Worm (Caenorhabditis elegans) whole organism, L4/young adult: ENCODE results near the gene plep-1.

ENCODE experiments used
- W03F9.2 ChIP-seq: fragments of 150-350 bp; optimal IDR thresholded peaks from 2 replicates; lab custom pipeline; 2014; ENCODE audit warnings: missing biosample characterization, missing genetic modification characterization
- dao-5 ChIP-seq: sonication (generic microtip); optimal IDR thresholded peaks from 2 replicates; lab custom pipeline; 2016; ENCODE audit warnings: missing genotype, missing genetic modification characterization, moderate library complexity, missing compliant biosample characterization
- him-1 ChIP-seq: sonication (generic microtip); optimal IDR thresholded peaks from 2 replicates; lab custom pipeline; 2016; ENCODE audit warnings: missing genotype, missing genetic modification reagents, missing genetic modification characterization, missing compliant biosample characterization

plep-1 gene

ce11 chrII:4286921-4287320 lies 25.1 kb downstream of the plep-1 start:
- TF ChIP-seq W03F9.2 (tag; lab: Kevin White, UChicago), result no peak
- no peak for TF ChIP-seq dao-5 (tag; lab: Kevin White, UChicago)
- no peak for TF ChIP-seq him-1

DNA sequence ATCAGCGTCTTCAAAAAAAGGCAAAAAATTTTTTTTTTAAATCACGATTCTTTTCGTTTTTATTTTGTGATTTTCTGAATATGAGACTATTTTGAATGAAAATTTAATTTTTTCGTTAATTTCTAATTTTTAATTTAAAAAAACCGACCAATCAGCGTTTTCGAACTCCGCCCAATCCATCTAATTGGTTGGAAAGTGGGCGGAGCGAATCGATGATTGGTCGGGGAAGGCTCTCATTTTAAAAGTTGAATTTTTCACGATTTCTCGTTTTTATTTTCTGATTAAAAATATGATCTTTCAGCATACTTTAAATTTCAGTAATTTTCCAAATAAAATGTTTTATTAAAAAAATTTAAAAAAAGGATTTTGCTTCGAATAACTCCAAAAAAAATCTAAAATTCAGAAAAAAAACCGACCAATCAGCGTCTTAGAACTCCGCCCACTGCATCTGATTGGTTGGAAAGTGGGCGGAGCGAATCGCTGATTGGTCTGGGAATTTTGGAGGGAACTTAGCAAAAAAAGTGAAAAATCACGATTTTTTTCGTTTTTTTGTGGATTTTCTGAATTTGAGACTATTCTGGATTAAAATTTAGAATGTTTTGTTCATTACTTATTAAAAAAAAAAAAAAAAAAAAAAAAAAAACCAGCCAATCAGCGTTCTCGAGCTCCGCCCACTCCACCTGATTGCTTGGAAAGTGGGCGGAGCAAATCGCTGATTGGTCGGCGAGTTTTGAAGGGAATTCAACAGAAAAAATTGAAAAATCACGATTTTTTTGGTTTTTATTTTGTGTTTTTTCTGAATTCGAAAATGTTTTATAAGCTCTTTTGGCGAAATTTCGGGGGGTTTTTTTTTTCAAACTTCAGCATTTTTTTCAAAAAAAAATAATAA lies 27.5 kb downstream of the plep-1 start:
- no peak for TF ChIP-seq dao-5 (tag; lab: Kevin White, UChicago)
- no peak for TF ChIP-seq W03F9.2 (tag; lab: Kevin White, UChicago)
- TF ChIP-seq him-1, result no peak

ce11 chrII:4281743-4282142 lies 30.3 kb downstream of the plep-1 start, which contains the start of gene C01F1.5:
Gene C01F1.5, minus strand, starts transcription at chrII:4281845.
- TF ChIP-seq him-1, result no peak
- TF ChIP-seq W03F9.2 (tag; lab: Kevin White, UChicago), result no peak
- TF ChIP-seq dao-5 (tag; lab: Kevin White, UChicago), result no peak

DNA sequence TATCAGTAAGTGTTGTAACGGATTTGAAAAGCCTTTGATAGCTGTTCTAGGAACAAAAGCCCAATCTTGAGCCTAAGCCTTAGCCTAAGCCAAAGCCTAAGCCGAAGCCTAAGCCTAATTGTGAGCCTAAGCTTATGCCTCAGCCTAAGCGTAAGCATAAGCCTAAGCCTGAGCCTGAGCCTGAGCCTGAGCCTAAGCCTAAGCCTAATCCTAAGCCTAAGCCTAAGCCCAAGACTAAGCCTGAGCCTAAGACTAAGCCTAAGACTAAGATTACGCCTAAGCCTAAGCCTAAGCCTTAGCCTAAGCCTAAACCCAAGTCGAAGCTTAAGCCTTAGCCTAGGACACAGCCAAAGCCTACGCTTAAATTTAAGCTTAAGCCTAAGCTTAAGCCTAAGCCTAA lies 34.4 kb downstream of the plep-1 start:
- TF ChIP-seq him-1 (no peak), dao-5 (tag; lab: Kevin White, UChicago) (no peak), W03F9.2 (tag; lab: Kevin White, UChicago) (no peak)

ce11 chrII:4276924-4277323 lies 35.1 kb downstream of the plep-1 start:
- TF ChIP-seq W03F9.2 (tag; lab: Kevin White, UChicago) (no peak), dao-5 (tag; lab: Kevin White, UChicago) (no peak), him-1 (no peak)

DNA sequence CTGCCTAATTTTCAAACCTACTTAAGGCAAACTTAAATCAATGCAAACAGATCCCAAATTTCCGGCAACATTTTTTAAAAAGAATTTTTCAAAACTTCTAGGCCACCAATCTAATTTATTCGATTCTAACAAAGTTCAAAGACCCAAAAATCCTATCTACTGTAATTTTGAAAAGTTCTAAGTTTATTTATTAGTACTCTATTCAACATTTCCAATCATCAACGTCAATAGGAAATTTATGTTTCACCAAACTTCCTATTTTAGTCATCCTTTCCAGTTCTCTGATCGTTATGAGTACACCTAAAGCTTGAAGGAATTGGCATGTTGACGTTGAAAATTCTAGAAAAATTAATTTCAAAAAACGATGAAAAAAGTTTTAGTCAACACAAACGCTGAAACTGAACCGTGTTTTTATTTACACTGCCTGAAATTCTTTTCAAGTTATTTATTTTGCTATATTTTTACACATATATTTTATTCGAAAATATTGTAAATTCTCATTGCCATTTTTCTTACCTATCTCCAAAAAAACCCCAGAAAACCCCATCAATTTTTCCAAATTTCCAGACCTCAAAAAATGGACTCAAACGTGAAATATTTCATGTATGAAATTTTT lies 36.3 kb downstream of the plep-1 start, which contains the start of gene npr-42:
TSS of gene npr-42 (plus strand) at position 566 of the 616 bp plus-strand sequence.
- TF ChIP-seq dao-5 (tag; lab: Kevin White, UChicago) (no peak), him-1 (no peak), W03F9.2 (tag; lab: Kevin White, UChicago) (no peak)

ce11 chrII:4267711-4268110 lies 44.3 kb downstream of the plep-1 start:
- no peak for TF ChIP-seq dao-5 (tag; lab: Kevin White, UChicago)
- TF ChIP-seq W03F9.2 (tag; lab: Kevin White, UChicago), result no peak
- TF ChIP-seq him-1, result no peak
